Worm (Caenorhabditis elegans) whole organism, late embryonic: ENCODE data around the gene F23H12.10.

Experiments
- pag-3 ChIP-seq: sonication (generic microtip); optimal IDR thresholded peaks from 2 replicates; lab custom pipeline; 2016; ENCODE audit warnings: missing compliant biosample characterization, missing genetic modification characterization, borderline replicate concordance
- rnt-1 ChIP-seq: sonication (generic microtip); optimal IDR thresholded peaks from 2 replicates; lab custom pipeline; 2016; ENCODE audit warnings: missing genetic modification characterization, missing compliant biosample characterization

ce11 chrV:12420843-12421242 is 46.8 kb upstream of the F23H12.10 start, which contains the start of gene C54D10.4:
- TF ChIP-seq rnt-1 (tag; lab: Kevin White, UChicago) (no peak), pag-3 (no peak)
